Worm (Caenorhabditis elegans): ENCODE measurements around the gene shl-1.

ce11 chrIV:6330790-6331189, 53.1 kb downstream of the shl-1 start:
- no peak for TF ChIP-seq ets-7 (tag; optimal IDR thresholded peaks at IDR 0.05)
- no peak for TF ChIP-seq flt-1 (GFP tag; IDR thresholded peaks at IDR 0.05)
- TF ChIP-seq ama-1 (optimal IDR thresholded peaks at IDR 0.05): no peak
- no peak for TF ChIP-seq aly-1 (tag; optimal IDR thresholded peaks at IDR 0.05)
